Worm (Caenorhabditis elegans): ENCODE results near the gene F58F12.2.

DNA sequence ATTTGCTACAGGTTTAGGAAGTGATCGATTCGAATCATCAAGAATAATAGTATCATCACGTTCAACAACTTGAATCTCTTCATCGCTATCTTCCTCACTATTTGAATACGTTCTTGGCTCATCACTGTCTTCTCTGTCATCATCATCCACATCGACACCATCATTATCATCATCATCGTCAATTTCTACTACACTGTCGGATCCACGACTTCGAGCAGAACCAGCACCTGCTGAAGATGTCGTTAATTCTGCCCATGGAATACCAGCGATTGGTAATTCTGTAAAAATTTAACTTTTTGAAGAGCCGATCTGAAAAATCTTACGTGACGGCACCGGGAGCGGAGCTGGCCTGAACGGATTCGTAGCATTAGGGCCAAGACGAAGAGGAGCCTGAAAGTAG, 37.9 kb downstream of the F58F12.2 start:
- TF ChIP-seq blmp-1 (tag; optimal IDR thresholded peaks at IDR 0.05; ENCODE audit: insufficient read depth) = no peak
- no peak for TF ChIP-seq lin-13 (GFP tag; optimal IDR thresholded peaks at IDR 0.05)
- no peak for TF ChIP-seq ztf-11 (tag; optimal IDR thresholded peaks at IDR 0.05)
- TF ChIP-seq lin-39 (tag; optimal IDR thresholded peaks at IDR 0.05) = no peak

Data from whole organism, L2 larva.